Worm (Caenorhabditis elegans) whole organism, mixed stage, embryonic: Measurements from ENCODE around the gene ZK1307.9.

Experiments
- M03D4.4 ChIP-seq: sonication (generic microtip); optimal IDR thresholded peaks from 2 replicates; lab custom pipeline; 2017; ENCODE audit warnings: mild to moderate bottlenecking, missing genetic modification characterization, missing compliant biosample characterization
- bed-3 ChIP-seq: fragments of 200-800 bp; sonication (Bioruptor generic); optimal IDR thresholded peaks from 3 replicates; lab custom pipeline; 2018; ENCODE audit warnings: mild to moderate bottlenecking, missing genetic modification characterization, moderate library complexity, missing compliant biosample characterization
- blmp-1 ChIP-seq: fragments of 150-350 bp; optimal IDR thresholded peaks from 2 replicates; lab custom pipeline; 2014; ENCODE audit warnings: missing biosample characterization, missing genetic modification characterization
- ces-1 ChIP-seq: fragments of 150-350 bp; optimal IDR thresholded peaks from 2 replicates; lab custom pipeline; 2014; ENCODE audit warnings: missing biosample characterization, missing genetic modification reagents, missing genetic modification characterization
- cnd-1 ChIP-seq: fragments of 200-800 bp; sonication (Bioruptor generic); optimal IDR thresholded peaks from 2 replicates; lab custom pipeline; 2018; ENCODE audit warnings: mild to moderate bottlenecking, missing genetic modification characterization, missing compliant biosample characterization
- elt-1 ChIP-seq: sonication (generic microtip); optimal IDR thresholded peaks from 2 replicates; lab custom pipeline; 2017; ENCODE audit warnings: missing genetic modification characterization, mild to moderate bottlenecking, missing compliant biosample characterization, antibody characterized with exemption, moderate library complexity, borderline replicate concordance; ENCODE audit not compliant: insufficient read depth
- elt-3 ChIP-seq: fragments of 150-350 bp; optimal IDR thresholded peaks from 2 replicates; lab custom pipeline; 2014; ENCODE audit warnings: missing biosample characterization, missing genetic modification characterization
- ham-2 ChIP-seq: fragments of 200-800 bp; sonication (Bioruptor generic); optimal IDR thresholded peaks from 2 replicates; lab custom pipeline; 2018; ENCODE audit warnings: mild to moderate bottlenecking, missing genetic modification characterization, missing compliant biosample characterization
- hlh-1 ChIP-seq: fragments of 150-350 bp; optimal IDR thresholded peaks from 2 replicates; lab custom pipeline; 2014; ENCODE audit warnings: missing biosample characterization, missing genetic modification reagents, missing genetic modification characterization
- lin-13 ChIP-seq: fragments of 150-350 bp; optimal IDR thresholded peaks from 2 replicates; lab custom pipeline; 2014; ENCODE audit warnings: missing biosample characterization, missing genetic modification characterization
- lin-32 ChIP-seq: fragments of 200-800 bp; sonication (Bioruptor generic); optimal IDR thresholded peaks from 2 replicates; lab custom pipeline; 2018; ENCODE audit warnings: mild to moderate bottlenecking, missing genetic modification characterization, missing compliant biosample characterization
- lsy-2 ChIP-seq: fragments of 150-350 bp; optimal IDR thresholded peaks from 2 replicates; lab custom pipeline; 2014; ENCODE audit warnings: missing biosample characterization, missing genetic modification characterization
- mab-5 ChIP-seq: fragments of 150-350 bp; optimal IDR thresholded peaks from 2 replicates; lab custom pipeline; 2014; ENCODE audit warnings: missing biosample characterization, missing genetic modification characterization
- mep-1 ChIP-seq: fragments of 150-350 bp; optimal IDR thresholded peaks from 2 replicates; lab custom pipeline; 2017; ENCODE audit warnings: missing biosample characterization, missing genetic modification reagents, missing genetic modification characterization, inconsistent platforms
- mls-2 ChIP-seq: sonication (generic microtip); optimal IDR thresholded peaks from 2 replicates; lab custom pipeline; 2016; ENCODE audit warnings: mild to moderate bottlenecking, missing genetic modification characterization, moderate library complexity, missing compliant biosample characterization
- nhr-12 ChIP-seq: fragments of 150-350 bp; optimal IDR thresholded peaks from 2 replicates; lab custom pipeline; 2014; ENCODE audit warnings: missing biosample characterization, missing genetic modification characterization
- nhr-2 ChIP-seq: fragments of 150-350 bp; optimal IDR thresholded peaks from 2 replicates; lab custom pipeline; 2014; ENCODE audit warnings: missing biosample characterization, missing genetic modification characterization
- nhr-237 ChIP-seq: fragments of 150-350 bp; optimal IDR thresholded peaks from 2 replicates; lab custom pipeline; 2014; ENCODE audit warnings: missing biosample characterization, missing genetic modification characterization
- nhr-28 ChIP-seq: fragments of 150-350 bp; optimal IDR thresholded peaks from 2 replicates; lab custom pipeline; 2014; ENCODE audit warnings: missing biosample characterization, missing genetic modification characterization
- nhr-76 ChIP-seq: sonication (generic microtip); optimal IDR thresholded peaks from 2 replicates; lab custom pipeline; 2017; ENCODE audit warnings: missing biosample characterization, missing genetic modification characterization
- pha-4 ChIP-seq: fragments of 150-350 bp; optimal IDR thresholded peaks from 2 replicates; lab custom pipeline; 2018; ENCODE audit warnings: missing biosample characterization, missing genetic modification reagents, missing genetic modification characterization
- sem-2 ChIP-seq: fragments of 200-800 bp; sonication (Bioruptor generic); optimal IDR thresholded peaks from 2 replicates; lab custom pipeline; 2018; ENCODE audit warnings: mild to moderate bottlenecking, missing genetic modification characterization, missing compliant biosample characterization
- snpc-4 ChIP-seq: fragments of 150-350 bp; optimal IDR thresholded peaks from 2 replicates; lab custom pipeline; 2014; ENCODE audit warnings: missing biosample characterization, missing genetic modification characterization
- sptf-1 ChIP-seq: sonication (generic microtip); optimal IDR thresholded peaks from 2 replicates; lab custom pipeline; 2017; ENCODE audit warnings: mild to moderate bottlenecking, missing genetic modification characterization, moderate library complexity, missing compliant biosample characterization
- tbx-8 ChIP-seq: fragments of 200-800 bp; sonication (Bioruptor generic); optimal IDR thresholded peaks from 2 replicates; lab custom pipeline; 2018; ENCODE audit warnings: mild to moderate bottlenecking, missing genetic modification characterization, moderate library complexity, missing compliant biosample characterization
- unc-39 ChIP-seq: fragments of 150-350 bp; optimal IDR thresholded peaks from 2 replicates; lab custom pipeline; 2014; ENCODE audit warnings: missing biosample characterization, missing genetic modification characterization
- unc-62 ChIP-seq: fragments of 150-350 bp; optimal IDR thresholded peaks from 2 replicates; lab custom pipeline; 2014; ENCODE audit warnings: missing biosample characterization, missing genetic modification reagents, missing genetic modification characterization
- zip-8 ChIP-seq: fragments of 150-350 bp; optimal IDR thresholded peaks from 2 replicates; lab custom pipeline; 2014; ENCODE audit warnings: missing biosample characterization, missing genetic modification characterization
- ztf-11 ChIP-seq: fragments of 150-350 bp; optimal IDR thresholded peaks from 2 replicates; lab custom pipeline; 2014; ENCODE audit warnings: missing biosample characterization, missing genetic modification characterization

The ZK1307.9 gene

DNA sequence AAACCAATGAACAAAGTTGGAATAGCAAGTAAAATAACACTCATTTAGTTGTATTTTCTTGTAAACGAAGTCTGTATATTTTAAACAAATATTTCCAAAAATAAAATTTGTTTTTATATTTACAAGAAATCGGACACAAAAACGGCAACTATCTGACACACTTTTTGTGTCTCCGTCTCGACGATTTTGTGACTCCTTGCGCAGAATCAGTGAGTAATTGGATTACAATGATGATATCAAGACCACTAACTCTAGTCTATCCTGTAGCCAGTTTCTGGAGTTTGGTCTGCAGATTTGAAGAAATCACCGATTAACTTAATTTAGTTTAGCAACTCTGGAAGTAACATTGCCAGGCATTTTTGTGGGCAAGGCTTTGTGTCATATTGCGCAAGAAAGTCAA is 13.5 kb downstream of the ZK1307.9 start, which contains the start of gene cyp-13A10:
cyp-13A10 (minus strand) TSS at position 88 of the 400 bp plus-strand sequence.
- TF ChIP-seq unc-39 (tag; lab: Kevin White, UChicago) (no peak), zip-8 (peak; percentile 32)

DNA sequence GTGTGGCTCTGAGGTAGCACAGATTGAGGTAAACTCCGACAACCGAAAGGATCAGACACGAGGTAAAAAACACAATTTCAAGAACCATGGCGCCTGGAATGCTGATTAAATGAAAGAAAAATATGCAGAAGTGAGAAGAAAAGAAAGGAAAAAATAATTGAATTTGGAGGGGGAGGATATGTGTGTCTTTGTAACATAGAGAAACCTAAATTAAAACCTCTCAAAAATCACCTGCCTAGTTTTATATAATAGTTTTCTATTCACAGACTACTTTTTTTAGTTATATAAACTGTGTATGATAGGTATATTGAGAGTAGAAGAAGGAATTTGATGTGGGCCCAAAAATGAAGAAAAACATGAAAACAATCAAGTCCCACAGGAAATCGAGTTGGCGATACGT is 16.3 kb downstream of the ZK1307.9 start, which contains the start of gene ZK1320.5:
ZK1320.5 (minus strand) TSS at position 101 of the 400 bp plus-strand sequence.
- TF ChIP-seq nhr-76 (tag; lab: Kevin White, UChicago), result no peak
- TF ChIP-seq hlh-1 (tag; lab: Kevin White, UChicago), result no peak
- no peak for TF ChIP-seq bed-3 (GFP tag; lab: Kevin White, UChicago)
- no peak for TF ChIP-seq snpc-4
- no peak for TF ChIP-seq elt-1 (tag; lab: Kevin White, UChicago)
- TF ChIP-seq mep-1 (tag; lab: Kevin White, UChicago), result no peak
- TF ChIP-seq lsy-2 (tag; lab: Kevin White, UChicago), result no peak
- no peak for TF ChIP-seq cnd-1 (tag; lab: Kevin White, UChicago)
- TF ChIP-seq lin-13, result no peak
- TF ChIP-seq ces-1 (GFP tag; lab: Kevin White, UChicago), result no peak
- TF ChIP-seq M03D4.4 (tag; lab: Kevin White, UChicago), result no peak

ce11 chrII:9667382-9667781 is 18.1 kb downstream of the ZK1307.9 start, which contains the start of gene ZK1320.11:
Gene ZK1320.11 (plus strand): TSS chrII:9667624.
- TF ChIP-seq ces-1 (GFP tag; lab: Kevin White, UChicago) (peak; percentile 55), nhr-2 (tag; lab: Kevin White, UChicago) (no peak), lin-13 (no peak)

DNA sequence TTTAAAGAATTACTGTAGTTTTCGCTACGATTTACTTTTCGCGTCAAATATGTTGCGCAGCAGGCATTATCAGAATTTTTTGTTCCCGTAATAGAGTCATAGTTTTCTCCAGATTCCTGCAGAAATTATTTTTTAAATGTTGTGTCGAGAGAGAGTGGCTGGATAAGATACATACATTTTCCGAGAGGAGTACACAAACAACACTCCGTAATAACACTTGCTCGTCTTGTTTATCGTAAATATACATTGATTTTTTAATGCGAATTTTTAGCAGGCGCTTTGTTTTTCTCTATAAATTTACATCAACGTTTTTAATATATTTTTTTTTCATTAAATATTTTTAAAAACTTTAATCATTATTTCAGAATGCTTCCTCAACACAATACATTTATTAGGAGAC is 19.7 kb downstream of the ZK1307.9 start, which contains the start of gene taf-8:
taf-8 (plus strand) TSS at position 360 of the 400 bp plus-strand sequence.
- no peak for TF ChIP-seq hlh-1 (tag; lab: Kevin White, UChicago)
- no peak for TF ChIP-seq lin-32 (GFP tag; lab: Kevin White, UChicago)
- TF ChIP-seq mab-5 (tag; lab: Kevin White, UChicago), result no peak
- TF ChIP-seq ztf-11 (tag; lab: Kevin White, UChicago), result no peak
- peak; percentile 69 for TF ChIP-seq ces-1 (GFP tag; lab: Kevin White, UChicago)
- no peak for TF ChIP-seq bed-3 (GFP tag; lab: Kevin White, UChicago)
- TF ChIP-seq nhr-237, result no peak
- no peak for TF ChIP-seq lin-13
- TF ChIP-seq pha-4 (tag; lab: Kevin White, UChicago), result peak; percentile 31
- TF ChIP-seq lsy-2 (tag; lab: Kevin White, UChicago), result peak; percentile 53
- TF ChIP-seq blmp-1 (tag; lab: Kevin White, UChicago), result no peak
- no peak for TF ChIP-seq elt-3 (tag; lab: Kevin White, UChicago)
- TF ChIP-seq nhr-28, result no peak
- no peak for TF ChIP-seq ham-2
- TF ChIP-seq nhr-12 (tag; lab: Kevin White, UChicago), result no peak
- TF ChIP-seq nhr-2 (tag; lab: Kevin White, UChicago), result no peak
- no peak for TF ChIP-seq mls-2 (tag; lab: Kevin White, UChicago)
- TF ChIP-seq unc-62, result no peak
- no peak for TF ChIP-seq unc-39 (tag; lab: Kevin White, UChicago)
- TF ChIP-seq snpc-4, result no peak
- TF ChIP-seq mep-1 (tag; lab: Kevin White, UChicago), result no peak
- TF ChIP-seq, all 35 proteins: peak for 3

ce11 chrII:9671308-9671707 is 22.0 kb downstream of the ZK1307.9 start, which contains the start of gene ZK1320.7:
Gene ZK1320.7 (plus strand): TSS chrII:9671608.
- TF ChIP-seq tbx-8 (GFP tag; lab: Kevin White, UChicago), result no peak
- TF ChIP-seq mab-5 (tag; lab: Kevin White, UChicago), result no peak
- TF ChIP-seq lin-32 (GFP tag; lab: Kevin White, UChicago), result no peak
- no peak for TF ChIP-seq sptf-1
- TF ChIP-seq, all 35 proteins: peak for 0

- TF ChIP-seq mab-5 (tag; lab: Kevin White, UChicago) (no peak), ces-1 (GFP tag; lab: Kevin White, UChicago) (no peak), bed-3 (GFP tag; lab: Kevin White, UChicago) (no peak), sem-2 (GFP tag; lab: Kevin White, UChicago) (no peak)
These were observed 25.4 kb downstream of the ZK1307.9 start, which contains the start of gene arc-1 for ce11 chrII:9674678-9675077. Gene arc-1 (plus strand): TSS chrII:9674978.
